1 fruit fly cellular context compared by ENCODE assay signal in the genomic region with DNA sequence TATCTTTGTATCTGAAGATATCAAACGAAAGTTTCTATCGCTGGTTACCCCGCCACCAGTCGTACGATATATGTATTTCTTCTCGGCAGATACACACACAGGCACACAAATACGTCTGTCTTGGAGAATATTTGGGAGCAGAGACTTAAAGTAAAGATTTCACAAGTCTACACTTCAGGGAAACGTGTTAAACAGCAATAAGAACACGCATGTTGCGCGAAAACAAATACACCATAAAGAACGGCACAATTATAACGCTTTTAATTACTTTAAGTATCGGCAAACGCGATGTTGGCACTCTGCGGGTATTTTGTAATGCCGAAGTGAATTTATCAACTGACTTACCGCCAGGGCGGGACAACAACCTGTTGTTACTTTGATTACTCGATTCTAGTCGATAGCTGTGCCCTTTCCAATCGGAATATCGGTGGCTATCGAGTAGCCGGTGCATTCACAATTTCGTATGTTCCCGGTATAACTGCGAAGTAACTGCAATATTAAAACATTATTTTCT.
TF ChIP-seq lines count a peak whose summit lies in the region.

A gene (minus strand): TSS at position 367 of the 514 bp plus-strand sequence.

TF ChIP-seq in whole organism, embryonic, 481 proteins besides CTCF, POLR2A, EP300 and RAD21 (continued from another document and continues in another):
- peak; percentile 24 for TF ChIP-seq CG12769 (tag; optimal IDR thresholded peaks at IDR 0.05; lab: Kevin White, UChicago)
- TF ChIP-seq CG14050 (GFP tag; IDR thresholded peaks at IDR 0.05; lab: Robert Waterston, UW), result no peak
- peak; percentile 10 for TF ChIP-seq oc (tag; optimal IDR thresholded peaks at IDR 0.05; lab: Kevin White, UChicago)
- TF ChIP-seq Dip3 (GFP tag; optimal IDR thresholded peaks at IDR 0.05; lab: Kevin White, UChicago), result no peak
- no peak for TF ChIP-seq CG9727 (GFP tag; optimal IDR thresholded peaks at IDR 0.05; lab: Kevin White, UChicago)
- TF ChIP-seq CG4617 (GFP tag; optimal IDR thresholded peaks at IDR 0.05; lab: Kevin White, UChicago; ENCODE audit: borderline replicate concordance), result peak; percentile 23
- no peak for TF ChIP-seq kay (GFP tag; optimal IDR thresholded peaks at IDR 0.05; lab: Kevin White, UChicago)
- TF ChIP-seq wek (GFP tag; optimal IDR thresholded peaks at IDR 0.05; lab: Kevin White, UChicago), result no peak
- peak; percentile 56 for TF ChIP-seq mirr (GFP tag; optimal IDR thresholded peaks at IDR 0.05; lab: Kevin White, UChicago)
- TF ChIP-seq sens-2 (GFP tag; IDR thresholded peaks at IDR 0.05; lab: Robert Waterston, UW), result no peak
- TF ChIP-seq CG8388 (GFP tag; optimal IDR thresholded peaks at IDR 0.05; lab: Kevin White, UChicago), result no peak
- no peak for TF ChIP-seq CG18599 (GFP tag; optimal IDR thresholded peaks at IDR 0.05; lab: Kevin White, UChicago)
- no peak for TF ChIP-seq B-H2 (GFP tag; optimal IDR thresholded peaks at IDR 0.05; lab: Kevin White, UChicago)
- TF ChIP-seq CG32767 (GFP tag; IDR thresholded peaks at IDR 0.05; lab: Robert Waterston, UW), result peak; percentile 52; the same call in 1 of the 2 replicates
- no peak for TF ChIP-seq CG7987 (GFP tag; optimal IDR thresholded peaks at IDR 0.05; lab: Kevin White, UChicago)
- TF ChIP-seq gsb (GFP tag; IDR thresholded peaks at IDR 0.05; lab: Robert Waterston, UW), result no peak
- TF ChIP-seq CG2712 (tag; optimal IDR thresholded peaks at IDR 0.05; lab: Kevin White, UChicago), result peak; percentile 23
- 0 out of 3 replicates have a peak, but pooled peaks have one; percentile 26 for TF ChIP-seq Doc3 (GFP tag; IDR thresholded peaks at IDR 0.05; lab: Robert Waterston, UW; ENCODE audit: partially characterized antibody)
- no peak for TF ChIP-seq CG17385 (GFP tag; optimal IDR thresholded peaks at IDR 0.05; lab: Kevin White, UChicago)
- no peak for TF ChIP-seq Fer2 (tag; optimal IDR thresholded peaks at IDR 0.05; lab: Kevin White, UChicago)
- TF ChIP-seq scrt (GFP tag; optimal IDR thresholded peaks at IDR 0.05; lab: Kevin White, UChicago), result peak; percentile 88
- peak; percentile 76 for TF ChIP-seq Med (GFP tag; lab: Kevin White, UChicago)
- peak; percentile 37; the same call in 1 of the 3 replicates for TF ChIP-seq zen2 (GFP tag; IDR thresholded peaks at IDR 0.05; lab: Robert Waterston, UW; ENCODE audit: partially characterized antibody)
- no peak for TF ChIP-seq da (GFP tag; optimal IDR thresholded peaks at IDR 0.05; lab: Kevin White, UChicago)
- TF ChIP-seq CG12391 (tag; optimal IDR thresholded peaks at IDR 0.05; lab: Kevin White, UChicago), result no peak
- TF ChIP-seq hkb (optimal IDR thresholded peaks at IDR 0.05; lab: Kevin White, UChicago), result no peak
- 0 out of 2 replicates have a peak, but pooled peaks have one; percentile 13 for TF ChIP-seq hkb (GFP tag; IDR thresholded peaks at IDR 0.05; lab: Robert Waterston, UW)
- peak; percentile 30; the same call in 1 of the 2 replicates for TF ChIP-seq CG42726 (GFP tag; IDR thresholded peaks at IDR 0.05; lab: Robert Waterston, UW; ENCODE audit: partially characterized antibody)
- peak; percentile 98 for TF ChIP-seq kah (GFP tag; optimal IDR thresholded peaks at IDR 0.05; lab: Kevin White, UChicago)
- 0 out of 2 replicates have a peak, but pooled peaks have one; percentile 48 for TF ChIP-seq Scr (GFP tag; IDR thresholded peaks at IDR 0.05; lab: Robert Waterston, UW; ENCODE audit: partially characterized antibody)
- no peak for TF ChIP-seq crol (GFP tag; IDR thresholded peaks at IDR 0.05; lab: Robert Waterston, UW)
- no peak for TF ChIP-seq usp (GFP tag; optimal IDR thresholded peaks at IDR 0.05; lab: Kevin White, UChicago)
- no peak for TF ChIP-seq CG1602 (GFP tag; optimal IDR thresholded peaks at IDR 0.05; lab: Kevin White, UChicago)
- TF ChIP-seq CG18011 (GFP tag; optimal IDR thresholded peaks at IDR 0.05; lab: Kevin White, UChicago), result no peak
- no peak for TF ChIP-seq CG4820 (GFP tag; optimal IDR thresholded peaks at IDR 0.05; lab: Kevin White, UChicago)
- no peak for TF ChIP-seq stwl (tag; optimal IDR thresholded peaks at IDR 0.05; lab: Kevin White, UChicago)
- TF ChIP-seq Bdp1 (GFP tag; optimal IDR thresholded peaks at IDR 0.05; lab: Kevin White, UChicago), result no peak
- peak; percentile 74; the same call in 2 of the 3 replicates for TF ChIP-seq Opbp (GFP tag; IDR thresholded peaks at IDR 0.05; lab: Robert Waterston, UW; ENCODE audit: partially characterized antibody)
- TF ChIP-seq Dp (GFP tag; optimal IDR thresholded peaks at IDR 0.05; lab: Kevin White, UChicago), result peak; percentile 70
- peak; percentile 26 for TF ChIP-seq CG3995 (GFP tag; optimal IDR thresholded peaks at IDR 0.05; lab: Kevin White, UChicago)
- TF ChIP-seq ase (GFP tag; IDR thresholded peaks at IDR 0.05; lab: Robert Waterston, UW), result no peak
- peak; percentile 25 for TF ChIP-seq cwo (GFP tag; optimal IDR thresholded peaks at IDR 0.05; lab: Kevin White, UChicago)
- peak; percentile 51 for TF ChIP-seq pros (GFP tag; optimal IDR thresholded peaks at IDR 0.05; lab: Kevin White, UChicago)
- peak; percentile 88 for TF ChIP-seq CG7928 (GFP tag; optimal IDR thresholded peaks at IDR 0.05; lab: Kevin White, UChicago)
- TF ChIP-seq Gsc (GFP tag; IDR thresholded peaks at IDR 0.05; lab: Robert Waterston, UW), result no peak
- peak; percentile 92 for TF ChIP-seq cg (GFP tag; optimal IDR thresholded peaks at IDR 0.05; lab: Kevin White, UChicago)
- TF ChIP-seq E2f2 (GFP tag; IDR thresholded peaks at IDR 0.05; lab: Robert Waterston, UW), result no peak; the same call in 1 of the 2 replicates
- peak; percentile 56; the same call in 1 of the 2 replicates for TF ChIP-seq amos (GFP tag; IDR thresholded peaks at IDR 0.05; lab: Robert Waterston, UW; ENCODE audit: partially characterized antibody)
- no peak for TF ChIP-seq H15 (GFP tag; IDR thresholded peaks at IDR 0.05; lab: Robert Waterston, UW)
- TF ChIP-seq salm (tag; optimal IDR thresholded peaks at IDR 0.05; lab: Kevin White, UChicago), result no peak
- no peak for TF ChIP-seq CG6175 (GFP tag; IDR thresholded peaks at IDR 0.05; lab: Robert Waterston, UW)
- no peak for TF ChIP-seq ssp (GFP tag; IDR thresholded peaks at IDR 0.05; lab: Robert Waterston, UW)
- peak; percentile 22 for TF ChIP-seq Blimp-1 (GFP tag; optimal IDR thresholded peaks at IDR 0.05; lab: Kevin White, UChicago)
- TF ChIP-seq emc (GFP tag; optimal IDR thresholded peaks at IDR 0.05; lab: Kevin White, UChicago), result no peak
- TF ChIP-seq ftz-f1 (GFP tag; optimal IDR thresholded peaks at IDR 0.05; lab: Kevin White, UChicago), result no peak
- TF ChIP-seq sob (GFP tag; IDR thresholded peaks at IDR 0.05; lab: Robert Waterston, UW), result peak; percentile 26; the same call in 1 of the 2 replicates
- no peak for TF ChIP-seq pnt (GFP tag; optimal IDR thresholded peaks at IDR 0.05; lab: Kevin White, UChicago)
- TF ChIP-seq inv (GFP tag; IDR thresholded peaks at IDR 0.05; lab: Robert Waterston, UW; ENCODE audit: partially characterized antibody), result no peak
- TF ChIP-seq CG4707 (GFP tag; optimal IDR thresholded peaks at IDR 0.05; lab: Kevin White, UChicago), result no peak
- peak; percentile 68 for TF ChIP-seq tna (GFP tag; IDR thresholded peaks at IDR 0.05; lab: Robert Waterston, UW; ENCODE audit: partially characterized antibody)
- TF ChIP-seq chinmo (GFP tag; IDR thresholded peaks at IDR 0.05; lab: Robert Waterston, UW; ENCODE audit: partially characterized antibody), result no peak; the same call in 2 of the 4 replicates
- TF ChIP-seq CG11695 (GFP tag; IDR thresholded peaks at IDR 0.05; lab: Robert Waterston, UW), result no peak
- no peak for TF ChIP-seq Usf (GFP tag; optimal IDR thresholded peaks at IDR 0.05; lab: Kevin White, UChicago)
- no peak for TF ChIP-seq Elba2 (GFP tag; optimal IDR thresholded peaks at IDR 0.05; lab: Kevin White, UChicago)
- TF ChIP-seq CG16813 (GFP tag; IDR thresholded peaks at IDR 0.05; lab: Robert Waterston, UW; ENCODE audit: partially characterized antibody), result peak; percentile 14; the same call in 2 of the 3 replicates
- no peak for TF ChIP-seq Optix (GFP tag; IDR thresholded peaks at IDR 0.05; lab: Robert Waterston, UW)
- TF ChIP-seq row (GFP tag; IDR thresholded peaks at IDR 0.05; lab: Robert Waterston, UW), result no peak
- peak; percentile 2 for TF ChIP-seq CG16863 (GFP tag; optimal IDR thresholded peaks at IDR 0.05; lab: Kevin White, UChicago)
- TF ChIP-seq Eip74EF (GFP tag; optimal IDR thresholded peaks at IDR 0.05; lab: Kevin White, UChicago), result peak in 1 of 2 experiments; percentile 20
- TF ChIP-seq MESR4 (GFP tag; optimal IDR thresholded peaks at IDR 0.05; lab: Kevin White, UChicago), result peak; percentile 53
- peak; percentile 8 for TF ChIP-seq CG8924 (tag; optimal IDR thresholded peaks at IDR 0.05; lab: Kevin White, UChicago)
- TF ChIP-seq CG10274 (GFP tag; optimal IDR thresholded peaks at IDR 0.05; lab: Kevin White, UChicago), result no peak
- TF ChIP-seq D19A (tag; optimal IDR thresholded peaks at IDR 0.05; lab: Kevin White, UChicago), result no peak
- TF ChIP-seq CG2678 (tag; optimal IDR thresholded peaks at IDR 0.05; lab: Kevin White, UChicago), result no peak
- TF ChIP-seq CG6254 (GFP tag; optimal IDR thresholded peaks at IDR 0.05; lab: Kevin White, UChicago), result no peak
- TF ChIP-seq CG7963 (GFP tag; IDR thresholded peaks at IDR 0.05; lab: Robert Waterston, UW; ENCODE audit: partially characterized antibody), result peak; percentile 84
- no peak for TF ChIP-seq CG10267 (tag; optimal IDR thresholded peaks at IDR 0.05; lab: Kevin White, UChicago)
- TF ChIP-seq HLH4C (GFP tag; IDR thresholded peaks at IDR 0.05; lab: Robert Waterston, UW; ENCODE audit: partially characterized antibody), result peak; percentile 74
- no peak for TF ChIP-seq CG16779 (GFP tag; IDR thresholded peaks at IDR 0.05; lab: Robert Waterston, UW)
- TF ChIP-seq lilli (GFP tag; optimal IDR thresholded peaks at IDR 0.05; lab: Kevin White, UChicago), result no peak
- TF ChIP-seq CG7556 (GFP tag; optimal IDR thresholded peaks at IDR 0.05; lab: Kevin White, UChicago), result no peak
- TF ChIP-seq CrebB (tag; optimal IDR thresholded peaks at IDR 0.05; lab: Kevin White, UChicago), result no peak
- TF ChIP-seq lab (GFP tag; optimal IDR thresholded peaks at IDR 0.05; lab: Kevin White, UChicago), result peak; percentile 17
- peak; percentile 98 for TF ChIP-seq CG11560 (tag; IDR thresholded peaks at IDR 0.05; lab: Robert Waterston, UW)
- no peak for TF ChIP-seq Ada2b (GFP tag; IDR thresholded peaks at IDR 0.05; lab: Robert Waterston, UW)
- TF ChIP-seq CG43689 (GFP tag; IDR thresholded peaks at IDR 0.05; lab: Robert Waterston, UW), result no peak
- no peak for TF ChIP-seq CG7372 (GFP tag; IDR thresholded peaks at IDR 0.05; lab: Robert Waterston, UW)
- TF ChIP-seq CG2199 (GFP tag; IDR thresholded peaks at IDR 0.05; lab: Robert Waterston, UW), result 0 out of 3 replicates have a peak, but pooled peaks have one; percentile 15
- TF ChIP-seq CG15696 (tag; optimal IDR thresholded peaks at IDR 0.05; lab: Kevin White, UChicago), result no peak
- no peak for TF ChIP-seq CG17912 (GFP tag; optimal IDR thresholded peaks at IDR 0.05; lab: Kevin White, UChicago)
- TF ChIP-seq pzg (GFP tag; optimal IDR thresholded peaks at IDR 0.05; lab: Kevin White, UChicago), result peak; percentile 25
- TF ChIP-seq Fer1 (GFP tag; optimal IDR thresholded peaks at IDR 0.05; lab: Kevin White, UChicago), result peak; percentile 29
- no peak for TF ChIP-seq CG31441 (GFP tag; IDR thresholded peaks at IDR 0.05; lab: Robert Waterston, UW)
- peak; percentile 66; the same call in 2 of the 3 replicates for TF ChIP-seq mld (GFP tag; IDR thresholded peaks at IDR 0.05; lab: Robert Waterston, UW; ENCODE audit: partially characterized antibody)
- no peak for TF ChIP-seq CG2120 (GFP tag; optimal IDR thresholded peaks at IDR 0.05; lab: Kevin White, UChicago)
- TF ChIP-seq cas (GFP tag; IDR thresholded peaks at IDR 0.05; lab: Robert Waterston, UW), result no peak
- peak; percentile 3 for TF ChIP-seq sd (tag; optimal IDR thresholded peaks at IDR 0.05; lab: Kevin White, UChicago)
- 0 out of 2 replicates have a peak, but pooled peaks have one; percentile 7 for TF ChIP-seq Awh (GFP tag; IDR thresholded peaks at IDR 0.05; lab: Robert Waterston, UW)
- no peak for TF ChIP-seq CG30431 (GFP tag; optimal IDR thresholded peaks at IDR 0.05; lab: Kevin White, UChicago)
- TF ChIP-seq HHEX (GFP tag; optimal IDR thresholded peaks at IDR 0.05; lab: Kevin White, UChicago), result no peak
- TF ChIP-seq CG10565 (GFP tag; optimal IDR thresholded peaks at IDR 0.05; lab: Kevin White, UChicago), result no peak
- TF ChIP-seq Taf1 (GFP tag; IDR thresholded peaks at IDR 0.05; lab: Robert Waterston, UW), result no peak
- TF ChIP-seq CG3726 (GFP tag; IDR thresholded peaks at IDR 0.05; lab: Robert Waterston, UW), result no peak
- TF ChIP-seq grn (GFP tag; optimal IDR thresholded peaks at IDR 0.05; lab: Kevin White, UChicago), result no peak
- peak; percentile 42; the same call in 2 of the 3 replicates for TF ChIP-seq hb (GFP tag; IDR thresholded peaks at IDR 0.05; lab: Robert Waterston, UW; ENCODE audit: partially characterized antibody)
- TF ChIP-seq CG8359 (GFP tag; optimal IDR thresholded peaks at IDR 0.05; lab: Kevin White, UChicago; ENCODE audit: borderline replicate concordance), result no peak
- TF ChIP-seq HmgZ (tag; optimal IDR thresholded peaks at IDR 0.05; lab: Kevin White, UChicago), result no peak
- no peak for TF ChIP-seq NC2β (GFP tag; optimal IDR thresholded peaks at IDR 0.05; lab: Kevin White, UChicago)
- no peak for TF ChIP-seq bab2 (GFP tag; optimal IDR thresholded peaks at IDR 0.05; lab: Kevin White, UChicago)
- TF ChIP-seq CG2116 (GFP tag; optimal IDR thresholded peaks at IDR 0.05; lab: Kevin White, UChicago), result no peak
- peak; percentile 12 for TF ChIP-seq CG13894 (tag; optimal IDR thresholded peaks at IDR 0.05; lab: Kevin White, UChicago)
- peak; percentile 50 for TF ChIP-seq CG14860 (GFP tag; IDR thresholded peaks at IDR 0.05; lab: Robert Waterston, UW; ENCODE audit: partially characterized antibody)
- no peak for TF ChIP-seq ci (GFP tag; IDR thresholded peaks at IDR 0.05; lab: Robert Waterston, UW)
- no peak for TF ChIP-seq schlank (tag; optimal IDR thresholded peaks at IDR 0.05; lab: Kevin White, UChicago)
- TF ChIP-seq CG14965 (GFP tag; optimal IDR thresholded peaks at IDR 0.05; lab: Kevin White, UChicago; ENCODE audit: borderline replicate concordance), result no peak
- peak; percentile 76 for TF ChIP-seq CG6791 (GFP tag; IDR thresholded peaks at IDR 0.05; lab: Robert Waterston, UW; ENCODE audit: partially characterized antibody)
- TF ChIP-seq CG13296 (GFP tag; optimal IDR thresholded peaks at IDR 0.05; lab: Kevin White, UChicago), result no peak
- TF ChIP-seq Tbp (GFP tag; optimal IDR thresholded peaks at IDR 0.05; lab: Kevin White, UChicago), result no peak
- no peak for TF ChIP-seq CG30403 (GFP tag; optimal IDR thresholded peaks at IDR 0.05; lab: Kevin White, UChicago)
- TF ChIP-seq Bgb (GFP tag; IDR thresholded peaks at IDR 0.05; lab: Robert Waterston, UW; ENCODE audit: partially characterized antibody), result peak; percentile 58
- TF ChIP-seq Hsf (GFP tag; optimal IDR thresholded peaks at IDR 0.05; lab: Kevin White, UChicago), result no peak
